Worm (Caenorhabditis elegans) whole organism, early embryonic: ENCODE data around the gene Y38H6A.3.

Experiments used
- F13C5.2 ChIP-seq: sonication (generic microtip); optimal IDR thresholded peaks from 2 replicates; lab custom pipeline; 2017; ENCODE audit warnings: mild to moderate bottlenecking, missing genetic modification characterization, inconsistent platforms, missing compliant biosample characterization
- ama-1 ChIP-seq: fragments of 150-350 bp; optimal IDR thresholded peaks from 2 replicates; lab custom pipeline; 2014
- ceh-13 ChIP-seq: fragments of 200-800 bp; sonication (Bioruptor generic); optimal IDR thresholded peaks from 2 replicates; lab custom pipeline; 2018; ENCODE audit warnings: mild to moderate bottlenecking, missing genetic modification characterization, missing compliant biosample characterization
- ets-7 ChIP-seq: sonication (generic microtip); optimal IDR thresholded peaks from 2 replicates; lab custom pipeline; 2016; ENCODE audit warnings: missing genotype, missing genetic modification characterization, missing compliant biosample characterization
- flt-1 ChIP-seq: fragments of 200-800 bp; sonication (Bioruptor generic); IDR thresholded peaks from 2 replicates; pipeline ENCODE4 v1.3.6; 2022; ENCODE audit warnings: missing genetic modification characterization, missing compliant biosample characterization
- hmbx-1 ChIP-seq: sonication (generic microtip); optimal IDR thresholded peaks from 2 replicates; lab custom pipeline; 2016; ENCODE audit warnings: mild to moderate bottlenecking, missing genetic modification characterization, missing compliant biosample characterization
- hnd-1 ChIP-seq: sonication (generic microtip); optimal IDR thresholded peaks from 2 replicates; lab custom pipeline; 2016; ENCODE audit warnings: missing genetic modification characterization, missing compliant biosample characterization
- pes-1 ChIP-seq: fragments of 200-800 bp; sonication (Bioruptor generic); IDR thresholded peaks from 2 replicates; pipeline ENCODE4 v1.3.6; 2022; ENCODE audit warnings: missing genetic modification reagents, missing genetic modification characterization, missing compliant biosample characterization
- sea-1 ChIP-seq: fragments of 200-800 bp; sonication (Bioruptor generic); conservative IDR thresholded peaks from 2 replicates; pipeline ENCODE4 v1.3.6; 2022; ENCODE audit warnings: missing genetic modification characterization, missing compliant biosample characterization
- tbx-11 ChIP-seq: fragments of 200-800 bp; sonication (Bioruptor generic); IDR thresholded peaks from 2 replicates; pipeline ENCODE4 v1.3.6; 2022; ENCODE audit warnings: missing genetic modification characterization, missing compliant biosample characterization
- tra-4 ChIP-seq: sonication (generic microtip); optimal IDR thresholded peaks from 2 replicates; lab custom pipeline; 2017; ENCODE audit warnings: missing genetic modification characterization, missing compliant biosample characterization

DNA sequence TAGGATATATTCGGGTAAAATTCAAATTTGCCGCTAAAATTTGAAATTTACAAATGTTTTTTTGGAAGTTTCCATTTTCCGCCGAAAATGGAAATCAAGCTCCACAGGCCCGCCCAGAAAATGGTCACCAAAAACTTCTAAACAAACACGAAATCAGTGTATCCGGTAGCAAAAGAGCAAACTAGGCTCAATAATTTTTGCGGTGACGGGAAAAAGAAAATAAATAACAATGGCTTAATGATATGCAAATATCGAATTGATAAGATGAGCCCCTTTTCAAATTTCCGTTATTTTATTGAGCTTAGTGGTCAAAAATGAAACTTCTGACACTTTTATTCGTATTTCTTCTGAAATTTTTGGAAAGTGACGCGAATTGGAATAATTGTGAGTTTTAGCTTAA is at the start of gene Y38H6A.3:
- TF ChIP-seq pes-1 (GFP tag; lab: Robert Waterston, UW) (no peak), ets-7 (no peak), tra-4 (tag; lab: Kevin White, UChicago) (no peak), flt-1 (GFP tag; lab: Robert Waterston, UW) (no peak), F13C5.2 (tag; lab: Kevin White, UChicago) (no peak), ama-1 (lab: Kevin White, UChicago) (no peak), tbx-11 (no peak), sea-1 (GFP tag; lab: Robert Waterston, UW) (no peak), ceh-13 (GFP tag; lab: Kevin White, UChicago) (no peak), hnd-1 (no peak), hmbx-1 (tag; lab: Kevin White, UChicago) (no peak)
